Worm (Caenorhabditis elegans) whole organism, dauer: ENCODE data around the gene cyp-34A10.

ENCODE experiments used
- unc-62 ChIP-seq: sonication (generic microtip); optimal IDR thresholded peaks from 2 replicates; lab custom pipeline; 2017; ENCODE audit warnings: missing biosample characterization, missing genetic modification reagents, missing genetic modification characterization

cyp-34A10 gene

DNA sequence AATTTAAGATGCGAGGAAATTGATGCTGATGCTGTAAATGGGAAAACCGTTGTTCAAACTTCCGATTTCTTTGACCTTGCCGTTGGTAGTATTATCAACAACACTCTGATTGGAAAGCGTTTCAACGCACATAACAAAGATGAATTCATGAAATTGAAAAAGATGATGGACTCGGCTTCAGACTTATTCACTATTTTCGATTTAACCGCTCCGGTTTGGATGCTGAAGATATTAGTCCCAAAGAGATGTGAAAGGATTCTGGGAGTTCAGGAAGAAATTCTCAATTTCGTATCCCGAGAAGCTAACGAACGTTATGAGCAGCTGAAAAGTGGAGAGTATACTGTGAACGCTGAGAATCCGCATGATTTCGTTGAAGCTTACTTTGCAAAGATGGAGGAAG lies 29.4 kb downstream of the cyp-34A10 start:
- TF ChIP-seq unc-62 (GFP tag; lab: Kevin White, UChicago), result no peak

DNA sequence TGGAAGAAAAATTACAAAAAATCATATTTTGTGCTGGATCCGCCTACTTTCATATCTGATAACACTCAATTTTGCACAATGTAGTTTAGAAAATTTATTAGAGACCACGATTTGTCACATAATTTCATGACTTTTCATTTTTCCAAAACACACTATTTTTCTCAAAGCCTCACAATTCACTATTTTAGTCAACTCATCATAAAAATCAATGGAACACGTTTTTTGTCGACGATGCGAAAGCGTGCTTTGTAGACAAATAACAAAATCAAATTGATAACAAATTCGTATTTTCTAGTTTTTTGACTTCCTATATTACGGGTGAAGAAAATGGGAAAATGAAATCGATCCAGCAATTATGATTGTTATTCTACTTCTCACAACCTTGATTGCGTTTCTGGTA lies 30.9 kb downstream of the cyp-34A10 start, which contains the start of gene cyp-35B2:
Gene cyp-35B2, plus strand, starts transcription at position 301 of the 400 bp plus-strand sequence.
- no peak for TF ChIP-seq unc-62 (GFP tag; lab: Kevin White, UChicago)

DNA sequence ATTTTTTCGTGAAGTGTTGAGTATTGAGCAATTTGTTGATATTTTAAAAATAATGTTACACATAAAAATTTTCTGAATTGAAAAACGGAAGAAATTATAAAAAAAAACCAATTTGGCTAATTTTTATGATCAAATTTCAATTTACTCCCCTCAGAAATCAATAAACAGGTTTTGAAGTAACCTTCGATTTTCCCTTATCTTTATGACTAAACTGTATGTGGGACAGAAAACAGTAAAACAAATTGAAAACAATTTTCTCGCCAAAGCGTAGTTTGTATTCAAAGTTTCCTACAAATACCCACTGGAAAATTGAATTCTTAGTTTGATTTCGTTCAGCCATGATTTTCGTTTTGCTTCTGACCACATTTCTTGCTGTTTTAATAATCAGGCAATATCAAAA lies 34.0 kb downstream of the cyp-34A10 start, which contains the start of gene cyp-35B1:
Gene cyp-35B1, plus strand, starts transcription at position 244 of the 400 bp plus-strand sequence.
- no peak for TF ChIP-seq unc-62 (GFP tag; lab: Kevin White, UChicago)

ce11 chrV:3935892-3936478 lies 36.8 kb downstream of the cyp-34A10 start, which contains the start of gene cyp-35A5:
Gene cyp-35A5, plus strand, starts transcription at chrV:3936326.
- TF ChIP-seq unc-62 (GFP tag; lab: Kevin White, UChicago), result no peak

ce11 chrV:3931326-3931725 lies 41.5 kb downstream of the cyp-34A10 start, which contains the start of gene srx-63:
Gene srx-63, plus strand, starts transcription at chrV:3931626.
- no peak for TF ChIP-seq unc-62 (GFP tag; lab: Kevin White, UChicago)

- TF ChIP-seq unc-62 (GFP tag; lab: Kevin White, UChicago), result no peak
Observed at ce11 chrV:3929099-3929498, 43.7 kb downstream of the cyp-34A10 start, which contains the start of gene srx-64. Gene srx-64, plus strand, starts transcription at chrV:3929399.

DNA sequence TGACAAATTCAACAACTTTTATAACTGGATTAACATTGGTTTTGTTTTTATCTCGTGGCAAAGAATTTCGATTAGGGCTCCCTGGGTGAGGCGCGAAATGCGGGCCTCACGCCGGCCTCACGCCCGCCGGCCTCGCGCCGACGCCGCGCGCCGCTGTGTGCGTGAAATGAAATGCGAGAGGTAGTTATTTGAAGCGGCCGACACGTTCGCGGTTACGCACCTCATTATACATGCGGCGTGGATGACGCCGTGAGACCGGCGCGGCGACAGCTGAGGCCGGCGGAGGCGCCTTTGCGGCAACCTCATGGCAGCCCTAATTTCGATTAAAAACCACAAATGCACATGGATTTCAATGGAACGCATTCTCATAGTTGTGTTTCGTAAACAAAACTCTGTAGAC lies 45.3 kb downstream of the cyp-34A10 start:
- no peak for TF ChIP-seq unc-62 (GFP tag; lab: Kevin White, UChicago)

DNA sequence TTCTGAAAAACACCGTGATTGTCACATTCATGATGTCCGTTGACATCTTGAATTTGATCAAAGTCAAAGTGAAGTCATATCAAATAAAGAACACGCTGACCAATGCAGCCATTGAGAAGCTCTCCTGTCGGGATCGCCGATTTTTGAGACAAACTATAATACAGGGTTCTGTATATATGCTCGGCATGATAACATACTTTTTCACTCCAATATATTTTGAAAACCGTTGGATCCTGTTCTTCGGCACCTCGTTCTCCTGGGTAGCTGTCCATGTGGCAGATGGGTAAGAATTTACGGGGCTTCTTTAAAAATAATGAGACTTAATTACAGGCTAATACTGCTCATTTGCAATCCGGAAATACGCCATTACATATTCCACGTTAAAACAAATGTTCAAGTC lies 50.2 kb downstream of the cyp-34A10 start:
- TF ChIP-seq unc-62 (GFP tag; lab: Kevin White, UChicago), result no peak

DNA sequence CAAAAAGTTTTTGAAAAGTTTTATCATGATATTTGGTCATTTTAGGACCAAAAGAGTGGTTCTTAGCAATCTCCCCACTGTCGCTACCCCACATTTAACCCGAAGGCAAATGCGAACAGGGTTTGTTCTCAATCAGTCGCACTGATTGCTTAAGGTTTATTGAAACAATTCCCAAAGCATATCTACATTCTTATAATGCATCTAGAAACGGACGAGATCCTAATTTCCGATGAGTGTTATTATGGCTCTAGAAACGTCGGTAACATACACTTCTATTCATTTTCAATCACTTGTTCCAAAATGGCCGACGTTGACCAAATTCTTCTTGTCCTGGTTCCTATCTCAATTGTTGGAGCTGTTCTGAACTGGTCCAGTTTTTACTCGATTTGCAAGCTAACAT lies 51.2 kb downstream of the cyp-34A10 start, which contains the start of gene srx-65:
Gene srx-65, plus strand, starts transcription at position 301 of the 400 bp plus-strand sequence.
- TF ChIP-seq unc-62 (GFP tag; lab: Kevin White, UChicago), result no peak
